Worm (Caenorhabditis elegans): ENCODE measurements around the gene gar-1.
A peak's percentile ranks its signal among the peaks of the same experiment; 100 is the strongest.

Gene gar-1

ce11 chrX:6505662-6506061, 21.0 kb upstream of the gar-1 start, which contains the start of gene glr-8 (continued):
- TF ChIP-seq lin-39 (tag; optimal IDR thresholded peaks at IDR 0.05) (no peak), lir-3 (tag; optimal IDR thresholded peaks at IDR 0.05) (no peak), nhr-41 (GFP tag; IDR thresholded peaks at IDR 0.05) (no peak), nhr-11 (tag; optimal IDR thresholded peaks at IDR 0.05) (no peak), F49E8.2 (tag; optimal IDR thresholded peaks at IDR 0.05; ENCODE audit: borderline replicate concordance) (no peak), lin-13 (GFP tag; optimal IDR thresholded peaks at IDR 0.05) (no peak), mxl-2 (GFP tag; conservative IDR thresholded peaks at IDR 0.05) (no peak), unc-62 (GFP tag; optimal IDR thresholded peaks at IDR 0.05 in 1 of 2) (peak in 1 of 2 experiments; percentile 2), unc-62 (tag; optimal IDR thresholded peaks at IDR 0.05) (no peak), pha-4 (GFP tag; IDR thresholded peaks at IDR 0.05) (no peak), pha-4 (tag; optimal IDR thresholded peaks at IDR 0.05) (no peak), hlh-30 (tag; optimal IDR thresholded peaks at IDR 0.05; ENCODE audit: insufficient read depth) (peak; percentile 55), snpc-4 (tag; optimal IDR thresholded peaks at IDR 0.05) (no peak), F44E2.7 (GFP tag; IDR thresholded peaks at IDR 0.05) (no peak), Y5F2A.4 (GFP tag; optimal IDR thresholded peaks at IDR 0.05) (no peak), ces-1 (GFP tag; optimal IDR thresholded peaks at IDR 0.05) (no peak), nhr-10 (tag; optimal IDR thresholded peaks at IDR 0.05) (no peak), lim-7 (GFP tag; IDR thresholded peaks at IDR 0.05) (no peak), gei-8 (GFP tag; optimal IDR thresholded peaks at IDR 0.05) (no peak), tag-97 (GFP tag; IDR thresholded peaks at IDR 0.05) (no peak), ceh-32 (tag; optimal IDR thresholded peaks at IDR 0.05; ENCODE audit: poor library complexity) (no peak), fos-1 (tag; optimal IDR thresholded peaks at IDR 0.05) (no peak), madf-5 (GFP tag; IDR thresholded peaks at IDR 0.05) (no peak), lin-1 (GFP tag; IDR thresholded peaks at IDR 0.05) (no peak), lin-38 (GFP tag; IDR thresholded peaks at IDR 0.05) (no peak), T26A8.4 (GFP tag; IDR thresholded peaks at IDR 0.05) (no peak), hif-1 (tag; optimal IDR thresholded peaks at IDR 0.05) (no peak), set-16 (GFP tag; IDR thresholded peaks at IDR 0.05) (no peak), daf-16 (GFP tag; optimal IDR thresholded peaks at IDR 0.05) (no peak), daf-16 (tag; optimal IDR thresholded peaks at IDR 0.05) (peak; percentile 19), mxl-3 (GFP tag; optimal IDR thresholded peaks at IDR 0.05) (no peak), dpl-1 (GFP tag; optimal IDR thresholded peaks at IDR 0.05) (no peak), unc-130 (GFP tag; optimal IDR thresholded peaks at IDR 0.05) (no peak), F37D6.2 (tag; optimal IDR thresholded peaks at IDR 0.05) (no peak), attf-4 (tag; optimal IDR thresholded peaks at IDR 0.05) (no peak), dve-1 (tag; optimal IDR thresholded peaks at IDR 0.05; ENCODE audit: insufficient read depth) (peak; percentile 35), zag-1 (tag; optimal IDR thresholded peaks at IDR 0.05) (no peak), F10B5.3 (tag; optimal IDR thresholded peaks at IDR 0.05) (no peak), hlh-11 (tag; optimal IDR thresholded peaks at IDR 0.05) (no peak)

ce11 chrX:6505008-6505407, 20.3 kb upstream of the gar-1 start, which contains the start of gene cdf-1:
Gene cdf-1 (minus strand): TSS chrX:6505143.
- TF ChIP-seq hmg-1.1 (GFP tag; IDR thresholded peaks at IDR 0.05) (0 out of 2 replicates have a peak, but pooled peaks have one; percentile 28), mes-2 (tag; optimal IDR thresholded peaks at IDR 0.05; ENCODE audit: poor library complexity, severe bottlenecking) (peak; percentile 48), mdl-1 (tag; optimal IDR thresholded peaks at IDR 0.05) (no peak), mep-1 (tag; optimal IDR thresholded peaks at IDR 0.05) (peak; percentile 5), lin-38 (GFP tag; IDR thresholded peaks at IDR 0.05) (no peak), hlh-30 (tag; optimal IDR thresholded peaks at IDR 0.05; ENCODE audit: insufficient read depth) (no peak), duxl-1 (tag; optimal IDR thresholded peaks at IDR 0.05; ENCODE audit: poor library complexity) (no peak), aha-1 (tag) (peak; percentile 40), lsy-2 (tag; optimal IDR thresholded peaks at IDR 0.05) (peak in 1 of 2 experiments; percentile 32), rbr-2 (tag; optimal IDR thresholded peaks at IDR 0.05) (peak; percentile 18), dpl-1 (GFP tag; optimal IDR thresholded peaks at IDR 0.05) (peak; percentile 13), ZK337.2 (GFP tag; IDR thresholded peaks at IDR 0.05) (no peak), nhr-77 (tag; optimal IDR thresholded peaks at IDR 0.05) (no peak), ceh-32 (tag; optimal IDR thresholded peaks at IDR 0.05; ENCODE audit: poor library complexity) (no peak), fos-1 (tag; optimal IDR thresholded peaks at IDR 0.05) (no peak), nhr-237 (tag; optimal IDR thresholded peaks at IDR 0.05) (no peak), ceh-28 (tag; optimal IDR thresholded peaks at IDR 0.05) (peak; percentile 9)
